Fruit fly (Drosophila melanogaster) whole organism, prepupa: ENCODE results near the gene Dci.

ENCODE experiments used
- CG32006 ChIP-seq: fragments of 200-800 bp; sonication (Bioruptor generic); optimal IDR thresholded peaks from 3 replicates; lab custom pipeline; 2017; ENCODE audit warnings: missing biosample characterization, mild to moderate bottlenecking, missing genetic modification characterization
- lz ChIP-seq: fragments of 200-800 bp; sonication (Bioruptor generic); optimal IDR thresholded peaks from 3 replicates; lab custom pipeline; 2016; ENCODE audit warnings: missing biosample characterization, missing genetic modification characterization

DNA sequence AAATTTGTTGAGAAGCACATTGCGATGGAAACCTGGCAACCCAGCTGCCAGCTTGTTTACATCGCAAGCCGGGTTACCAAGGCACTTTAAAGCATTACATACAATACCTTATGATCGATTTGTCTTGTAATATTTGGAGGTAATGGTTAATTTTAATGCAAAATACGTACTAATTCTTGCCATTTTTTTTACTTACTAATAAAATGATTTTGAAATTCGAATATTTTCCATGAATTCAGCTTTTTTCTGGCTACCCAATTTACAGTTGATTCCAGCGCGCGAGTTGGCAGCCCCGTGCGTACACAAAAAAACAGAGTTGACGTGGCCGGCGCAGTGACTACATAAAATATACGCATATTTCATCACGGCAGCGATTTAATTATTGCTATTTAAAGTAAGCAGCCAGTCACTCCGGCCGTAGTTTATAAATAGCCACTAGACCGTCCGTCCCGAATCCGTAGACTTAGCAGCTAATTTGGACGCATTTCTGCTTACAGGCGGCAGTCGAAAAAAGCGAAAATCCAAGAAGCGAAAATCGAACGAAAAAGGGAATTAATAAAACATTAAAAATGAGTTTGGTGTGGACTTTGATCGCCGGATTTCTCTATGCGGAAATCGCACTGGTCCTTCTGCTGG lies 13.5 kb upstream of the Dci start, which contains the start of the genes CG13901 and CG13887:
- peak; percentile 92 for TF ChIP-seq lz
- peak; percentile 89 for TF ChIP-seq CG32006 (GFP tag; lab: Kevin White, UChicago)
